Worm (Caenorhabditis elegans) whole organism, L2 larva: ENCODE results near the gene srd-47.

Experiments used
- C34F6.9 ChIP-seq: fragments of 150-350 bp; optimal IDR thresholded peaks from 2 replicates; lab custom pipeline; 2014; ENCODE audit warnings: missing biosample characterization, missing genetic modification characterization
- F13H6.1 ChIP-seq: sonication (generic microtip); optimal IDR thresholded peaks from 2 replicates; lab custom pipeline; 2016; ENCODE audit warnings: missing genetic modification characterization, missing compliant biosample characterization
- R02D3.7 ChIP-seq: fragments of 150-350 bp; optimal IDR thresholded peaks from 2 replicates; lab custom pipeline; 2014; ENCODE audit warnings: missing biosample characterization, missing genetic modification characterization
- Y55F3AM.14 ChIP-seq: fragments of 200-800 bp; sonication (Bioruptor generic); optimal IDR thresholded peaks from 2 replicates; lab custom pipeline; 2018; ENCODE audit warnings: mild to moderate bottlenecking, missing genetic modification characterization, missing compliant biosample characterization
- aly-2 ChIP-seq: fragments of 150-350 bp; optimal IDR thresholded peaks from 2 replicates; lab custom pipeline; 2014; ENCODE audit warnings: missing biosample characterization, missing genetic modification characterization
- dmd-4 ChIP-seq: sonication (generic microtip); optimal IDR thresholded peaks from 2 replicates; lab custom pipeline; 2017; ENCODE audit warnings: missing biosample characterization, missing genetic modification characterization
- egl-27 ChIP-seq: sonication (generic microtip); optimal IDR thresholded peaks from 3 replicates; lab custom pipeline; 2017; ENCODE audit warnings: missing biosample characterization, missing genetic modification reagents, missing genetic modification characterization
- elt-3 ChIP-seq: sonication (generic microtip); optimal IDR thresholded peaks from 2 replicates; lab custom pipeline; 2017; ENCODE audit warnings: missing biosample characterization, missing genetic modification characterization
- fos-1 ChIP-seq: fragments of 150-350 bp; optimal IDR thresholded peaks from 2 replicates; lab custom pipeline; 2014; ENCODE audit warnings: missing biosample characterization, missing genetic modification characterization
- gmeb-1 ChIP-seq: fragments of 150-350 bp; optimal IDR thresholded peaks from 2 replicates; lab custom pipeline; 2014; ENCODE audit warnings: missing biosample characterization, missing genetic modification characterization
- lin-11 ChIP-seq: fragments of 150-350 bp; sonication (generic microtip); optimal IDR thresholded peaks from 2 replicates; lab custom pipeline; 2014; ENCODE audit warnings: missing biosample characterization, missing genetic modification characterization, inconsistent platforms, mixed read lengths
- lin-13 ChIP-seq: fragments of 150-350 bp; optimal IDR thresholded peaks from 2 replicates; lab custom pipeline; 2014; ENCODE audit warnings: missing biosample characterization, missing genetic modification reagents, missing genetic modification characterization
- lin-39 ChIP-seq: fragments of 150-350 bp; optimal IDR thresholded peaks from 2 replicates; lab custom pipeline; 2014; ENCODE audit warnings: missing biosample characterization, missing genetic modification reagents, missing genetic modification characterization
- lsy-2 ChIP-seq, 2 experiments: fragments of 150-350 bp in 1 of 2; sonication (generic microtip) in 1 of 2; optimal IDR thresholded peaks; 2 replicates each; lab custom pipeline; 2014 to 2017; ENCODE audit warnings: missing biosample characterization in 2 of 2, missing genetic modification characterization in 2 of 2
- mab-5 ChIP-seq: fragments of 150-350 bp; optimal IDR thresholded peaks from 2 replicates; lab custom pipeline; 2014; ENCODE audit warnings: missing biosample characterization, missing genetic modification characterization
- mbf-1 ChIP-seq: sonication (generic microtip); optimal IDR thresholded peaks from 2 replicates; lab custom pipeline; 2017; ENCODE audit warnings: missing biosample characterization, missing genetic modification characterization
- mdl-1 ChIP-seq, 2 experiments: fragments of 150-350 bp in 1 of 2; sonication (generic microtip) in 1 of 2; optimal IDR thresholded peaks; 2 replicates each; lab custom pipeline; 2017; ENCODE audit warnings: missing biosample characterization in 2 of 2, missing genetic modification characterization in 2 of 2
- nhr-11 ChIP-seq: fragments of 150-350 bp; optimal IDR thresholded peaks from 2 replicates; lab custom pipeline; 2014; ENCODE audit warnings: missing biosample characterization, missing genetic modification characterization
- nhr-12 ChIP-seq: fragments of 150-350 bp; optimal IDR thresholded peaks from 2 replicates; lab custom pipeline; 2014; ENCODE audit warnings: missing biosample characterization, missing genetic modification characterization
- nhr-21 ChIP-seq: fragments of 150-350 bp; optimal IDR thresholded peaks from 2 replicates; lab custom pipeline; 2014; ENCODE audit warnings: missing biosample characterization, missing genetic modification characterization
- nhr-23 ChIP-seq: fragments of 150-350 bp; optimal IDR thresholded peaks from 2 replicates; lab custom pipeline; 2014; ENCODE audit warnings: missing biosample characterization, missing genetic modification reagents, missing genetic modification characterization
- nhr-237 ChIP-seq: fragments of 150-350 bp; optimal IDR thresholded peaks from 2 replicates; lab custom pipeline; 2014; ENCODE audit warnings: missing biosample characterization, missing genetic modification characterization
- nhr-6 ChIP-seq: fragments of 150-350 bp; optimal IDR thresholded peaks from 2 replicates; lab custom pipeline; 2014; ENCODE audit warnings: missing biosample characterization, missing genetic modification characterization
- nhr-77 ChIP-seq: fragments of 150-350 bp; optimal IDR thresholded peaks from 2 replicates; lab custom pipeline; 2014; ENCODE audit warnings: missing biosample characterization, missing genetic modification characterization
- sem-4 ChIP-seq: fragments of 150-350 bp; optimal IDR thresholded peaks from 2 replicates; lab custom pipeline; 2014; ENCODE audit warnings: missing biosample characterization, missing genetic modification reagents, missing genetic modification characterization
- sma-9 ChIP-seq, 2 experiments: fragments of 150-350 bp in 1 of 2; sonication (generic microtip) in 1 of 2; optimal IDR thresholded peaks; 2 replicates each; lab custom pipeline; 2014 to 2016; ENCODE audit warnings: missing genetic modification characterization in 2 of 2, mild to moderate bottlenecking in 1 of 2, missing biosample characterization in 1 of 2, missing compliant biosample characterization in 1 of 2, missing genetic modification reagents in 1 of 2, moderate library complexity in 1 of 2
- unc-39 ChIP-seq: fragments of 150-350 bp; optimal IDR thresholded peaks from 2 replicates; lab custom pipeline; 2014; ENCODE audit warnings: missing biosample characterization, missing genetic modification characterization
- unc-62 ChIP-seq: fragments of 150-350 bp; optimal IDR thresholded peaks from 2 replicates; lab custom pipeline; 2014; ENCODE audit warnings: missing biosample characterization, missing genetic modification reagents, missing genetic modification characterization
- zag-1 ChIP-seq: fragments of 150-350 bp; optimal IDR thresholded peaks from 2 replicates; lab custom pipeline; 2014; ENCODE audit warnings: missing biosample characterization, missing genetic modification characterization
- ztf-1 ChIP-seq: fragments of 200-800 bp; sonication (Bioruptor generic); conservative IDR thresholded peaks from 2 replicates; pipeline ENCODE4 v1.3.6; 2022; ENCODE audit warnings: missing genetic modification characterization, missing compliant biosample characterization
- ztf-11 ChIP-seq: sonication (generic microtip); optimal IDR thresholded peaks from 2 replicates; lab custom pipeline; 2017; ENCODE audit warnings: missing biosample characterization, missing genetic modification characterization
- ztf-4 ChIP-seq: fragments of 150-350 bp; optimal IDR thresholded peaks from 2 replicates; lab custom pipeline; 2014; ENCODE audit warnings: missing biosample characterization, missing genetic modification characterization

The srd-47 gene

ce11 chrX:12333479-12333878 is at the start of gene srd-47:
TSS of gene srd-47 (plus strand) at chrX:12333642.
- no peak for TF ChIP-seq elt-3 (tag; lab: Kevin White, UChicago)
- TF ChIP-seq gmeb-1 (tag; lab: Kevin White, UChicago) = no peak
- TF ChIP-seq nhr-23 (tag; lab: Kevin White, UChicago) = no peak
- no peak for TF ChIP-seq unc-39 (tag; lab: Kevin White, UChicago)
- TF ChIP-seq unc-62 (GFP tag; lab: Kevin White, UChicago) = no peak
- TF ChIP-seq ztf-4 (tag; lab: Kevin White, UChicago) = no peak
- no peak for TF ChIP-seq ztf-11 (tag; lab: Kevin White, UChicago)
- no peak for TF ChIP-seq nhr-6 (tag; lab: Kevin White, UChicago)
- TF ChIP-seq zag-1 = no peak
- no peak for TF ChIP-seq sma-9 (GFP tag; optimal IDR thresholded peaks at IDR 0.05; lab: Kevin White, UChicago)
- no peak for TF ChIP-seq sma-9 (tag; optimal IDR thresholded peaks at IDR 0.05; lab: Kevin White, UChicago)
- TF ChIP-seq C34F6.9 = no peak
- no peak for TF ChIP-seq dmd-4 (tag; lab: Kevin White, UChicago)
- TF ChIP-seq mdl-1 (tag; optimal IDR thresholded peaks at IDR 0.05; lab: Kevin White, UChicago) = no peak
- TF ChIP-seq, all 48 proteins: peak for 0

- TF ChIP-seq lin-11 (tag; lab: Kevin White, UChicago) (no peak), ztf-11 (tag; lab: Kevin White, UChicago) (no peak), lsy-2 (tag; optimal IDR thresholded peaks at IDR 0.05; lab: Kevin White, UChicago) (no peak), R02D3.7 (tag; lab: Kevin White, UChicago) (no peak)
- TF ChIP-seq, all 48 proteins: peak for 0
Measured at ce11 chrX:12284161-12284560, 49.3 kb upstream of the srd-47 start.

- TF ChIP-seq C34F6.9 (no peak), mdl-1 (tag; optimal IDR thresholded peaks at IDR 0.05; lab: Kevin White, UChicago) (no peak), nhr-6 (tag; lab: Kevin White, UChicago) (no peak), F13H6.1 (tag; lab: Kevin White, UChicago) (no peak), lin-39 (tag; lab: Kevin White, UChicago) (no peak), nhr-237 (tag; lab: Kevin White, UChicago) (no peak), nhr-11 (tag; lab: Kevin White, UChicago) (no peak), aly-2 (tag; lab: Kevin White, UChicago) (no peak)
Measured at ce11 chrX:12285496-12285895, 47.9 kb upstream of the srd-47 start, which contains the start of gene lips-2. TSS of gene lips-2 (plus strand) at chrX:12285796.

DNA sequence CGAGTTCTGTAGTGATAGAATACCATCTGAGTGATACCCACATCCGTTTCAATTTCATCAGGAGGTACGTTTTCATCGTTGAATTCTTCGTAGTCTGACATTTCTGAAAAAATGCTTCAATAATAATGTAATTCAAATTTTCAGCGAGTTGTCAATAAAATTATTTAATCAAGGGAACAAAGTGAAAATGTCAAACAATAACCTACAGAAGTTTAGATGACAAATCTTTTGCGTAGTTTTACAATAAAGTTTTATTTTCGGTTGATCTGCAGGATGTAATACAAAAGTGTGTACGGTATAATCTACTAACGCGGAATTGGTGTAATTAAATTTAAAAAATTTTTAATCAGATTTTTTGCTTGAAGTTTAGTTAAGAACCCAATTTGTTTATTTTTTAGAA is 45.2 kb upstream of the srd-47 start, which contains the start of gene C04B4.5:
TSS of gene C04B4.5 (minus strand) at position 101 of the 400 bp plus-strand sequence.
- TF ChIP-seq egl-27 (tag; lab: Kevin White, UChicago) = no peak
- TF ChIP-seq aly-2 (tag; lab: Kevin White, UChicago) = no peak
- TF ChIP-seq ztf-1 (GFP tag; lab: Robert Waterston, UW) = no peak
- no peak for TF ChIP-seq mbf-1
- no peak for TF ChIP-seq C34F6.9
- TF ChIP-seq fos-1 (tag; lab: Kevin White, UChicago) = no peak
- no peak for TF ChIP-seq F13H6.1 (tag; lab: Kevin White, UChicago)
- no peak for TF ChIP-seq nhr-12 (tag; lab: Kevin White, UChicago)
- TF ChIP-seq ztf-11 (tag; lab: Kevin White, UChicago) = no peak
- TF ChIP-seq nhr-11 (tag; lab: Kevin White, UChicago) = no peak
- no peak for TF ChIP-seq mab-5 (tag; lab: Kevin White, UChicago)

- TF ChIP-seq sem-4 (tag; lab: Kevin White, UChicago) (no peak), ztf-1 (GFP tag; lab: Robert Waterston, UW) (no peak), lin-13 (no peak), Y55F3AM.14 (GFP tag; lab: Kevin White, UChicago) (no peak), nhr-6 (tag; lab: Kevin White, UChicago) (no peak), egl-27 (tag; lab: Kevin White, UChicago) (no peak), F13H6.1 (tag; lab: Kevin White, UChicago) (no peak), dmd-4 (tag; lab: Kevin White, UChicago) (no peak), nhr-77 (no peak), nhr-21 (tag; lab: Kevin White, UChicago) (no peak), lsy-2 (tag; optimal IDR thresholded peaks at IDR 0.05; lab: Kevin White, UChicago) (no peak), mdl-1 (tag; optimal IDR thresholded peaks at IDR 0.05; lab: Kevin White, UChicago) (no peak)
Measured at ce11 chrX:12290539-12290938, 42.9 kb upstream of the srd-47 start, which contains the start of gene C04B4.4. TSS of gene C04B4.4 (plus strand) at chrX:12290839.
